Fruit fly (Drosophila melanogaster) whole organism, prepupa: ENCODE data around the gene Pdxk.

ENCODE experiments used
- Blimp-1 ChIP-seq: fragments of 200-800 bp; sonication (Bioruptor generic); optimal IDR thresholded peaks from 3 replicates; lab custom pipeline; 2017; ENCODE audit warnings: missing biosample characterization, missing genetic modification characterization, mild to moderate bottlenecking, moderate library complexity, missing genetic modification reagents
- CG10669 ChIP-seq: fragments of 200-800 bp; sonication (Bioruptor generic); optimal IDR thresholded peaks from 3 replicates; lab custom pipeline; 2018; ENCODE audit warnings: missing biosample characterization, mild to moderate bottlenecking, missing genetic modification characterization, moderate library complexity
- CG11294 ChIP-seq: fragments of 200-800 bp; sonication (Bioruptor generic); IDR thresholded peaks from 2 replicates; pipeline ENCODE4 v1.3.6; 2022; ENCODE audit warnings: missing biosample characterization, missing genetic modification characterization
- CG11762 ChIP-seq: fragments of 200-800 bp; sonication (Bioruptor generic); optimal IDR thresholded peaks from 3 replicates; lab custom pipeline; 2016; ENCODE audit warnings: missing biosample characterization, missing genetic modification characterization; ENCODE audit not compliant: insufficient read depth
- CG15336 ChIP-seq: fragments of 200-800 bp; sonication (Bioruptor generic); IDR thresholded peaks from 2 replicates; pipeline ENCODE4 v1.3.6; 2022; ENCODE audit warnings: missing biosample characterization, missing genetic modification characterization
- CG1621 ChIP-seq: fragments of 200-800 bp; sonication (Bioruptor generic); optimal IDR thresholded peaks from 3 replicates; lab custom pipeline; 2018; ENCODE audit warnings: missing biosample characterization, mild to moderate bottlenecking, missing genetic modification characterization
- CG16779 ChIP-seq: fragments of 200-800 bp; sonication (Bioruptor generic); optimal IDR thresholded peaks from 3 replicates; lab custom pipeline; 2017; ENCODE audit warnings: missing biosample characterization, mild to moderate bottlenecking, missing genetic modification characterization
- CG3032 ChIP-seq: fragments of 200-800 bp; optimal IDR thresholded peaks from 2 replicates; lab custom pipeline; 2019; ENCODE audit warnings: missing biosample characterization, mild to moderate bottlenecking, missing genetic modification characterization, moderate library complexity
- CG31627 ChIP-seq: fragments of 200-800 bp; sonication (Bioruptor generic); optimal IDR thresholded peaks from 3 replicates; lab custom pipeline; 2016; ENCODE audit warnings: missing biosample characterization, missing genetic modification characterization
- CG32006 ChIP-seq: fragments of 200-800 bp; sonication (Bioruptor generic); optimal IDR thresholded peaks from 3 replicates; lab custom pipeline; 2017; ENCODE audit warnings: missing biosample characterization, mild to moderate bottlenecking, missing genetic modification characterization
- CG34406 ChIP-seq: fragments of 200-800 bp; sonication (Bioruptor generic); optimal IDR thresholded peaks from 3 replicates; lab custom pipeline; 2016; ENCODE audit warnings: missing biosample characterization, missing genetic modification characterization
- CG3919 ChIP-seq: fragments of 200-800 bp; sonication (Bioruptor generic); optimal IDR thresholded peaks from 3 replicates; lab custom pipeline; 2016; ENCODE audit warnings: missing biosample characterization, missing genetic modification characterization
- CG6163 ChIP-seq: fragments of 200-800 bp; sonication (Bioruptor generic); IDR thresholded peaks from 3 replicates; pipeline ENCODE4 v1.3.6; 2022; ENCODE audit warnings: missing biosample characterization, missing genetic modification characterization
- CG6276 ChIP-seq: fragments of 200-800 bp; sonication (Bioruptor generic); optimal IDR thresholded peaks from 2 replicates; lab custom pipeline; 2017; ENCODE audit warnings: missing biosample characterization, mild to moderate bottlenecking, missing genetic modification characterization
- CG6854 ChIP-seq: fragments of 200-800 bp; sonication (Bioruptor generic); optimal IDR thresholded peaks from 2 replicates; lab custom pipeline; 2017; ENCODE audit warnings: missing biosample characterization, mild to moderate bottlenecking, missing genetic modification characterization
- CG8119 ChIP-seq: fragments of 200-800 bp; sonication (Bioruptor generic); IDR thresholded peaks from 3 replicates; pipeline ENCODE4 v1.3.6; 2022; ENCODE audit warnings: missing biosample characterization, missing genetic modification characterization
- CG8632 ChIP-seq: fragments of 200-800 bp; sonication (Bioruptor generic); optimal IDR thresholded peaks from 3 replicates; lab custom pipeline; 2016; ENCODE audit warnings: missing biosample characterization, missing genetic modification characterization
- CG9139 ChIP-seq: fragments of 200-800 bp; sonication (Bioruptor generic); optimal IDR thresholded peaks from 3 replicates; lab custom pipeline; 2017; ENCODE audit warnings: missing biosample characterization, mild to moderate bottlenecking, missing genetic modification characterization
- Eip75B ChIP-seq: fragments of 200-800 bp; sonication (Bioruptor generic); optimal IDR thresholded peaks from 3 replicates; lab custom pipeline; 2016; ENCODE audit warnings: missing biosample characterization, missing genetic modification characterization
- Eip78C ChIP-seq: fragments of 200-800 bp; sonication (Bioruptor generic); peaks from one replicate; lab custom pipeline; 2016; ENCODE audit warnings: missing biosample characterization, missing genetic modification characterization
- Eip93F ChIP-seq: fragments of 200-800 bp; sonication (Bioruptor generic); optimal IDR thresholded peaks from 2 replicates; lab custom pipeline; 2016; ENCODE audit warnings: missing biosample characterization, mild to moderate bottlenecking, missing genetic modification characterization
- Ets21C ChIP-seq: fragments of 200-800 bp; sonication (Bioruptor generic); optimal IDR thresholded peaks from 3 replicates; lab custom pipeline; 2016; ENCODE audit warnings: missing biosample characterization, missing genetic modification characterization
- Gug ChIP-seq: fragments of 200-800 bp; sonication (Bioruptor generic); IDR thresholded peaks from 2 replicates; pipeline ENCODE4 v1.3.6; 2022; ENCODE audit warnings: missing biosample characterization, missing genetic modification characterization
- Hr38 ChIP-seq: sonication (Bioruptor generic); optimal IDR thresholded peaks from 2 replicates; lab custom pipeline; 2016; ENCODE audit warnings: missing biosample characterization, missing genetic modification characterization
- Hr39 ChIP-seq: fragments of 200-800 bp; sonication (Bioruptor generic); optimal IDR thresholded peaks from 2 replicates; lab custom pipeline; 2016; ENCODE audit warnings: missing biosample characterization, missing genetic modification characterization
- Hr4 ChIP-seq: fragments of 200-800 bp; sonication (Bioruptor generic); optimal IDR thresholded peaks from 3 replicates; lab custom pipeline; 2016; ENCODE audit warnings: missing biosample characterization, missing genetic modification characterization
- OdsH ChIP-seq: fragments of 200-800 bp; sonication (Bioruptor generic); optimal IDR thresholded peaks from 3 replicates; lab custom pipeline; 2016; ENCODE audit warnings: missing biosample characterization, missing genetic modification characterization
- Sox102F ChIP-seq: fragments of 200-800 bp; sonication (Bioruptor generic); optimal IDR thresholded peaks from 2 replicates; lab custom pipeline; 2016; ENCODE audit warnings: missing biosample characterization, mild to moderate bottlenecking, missing genetic modification characterization
- Sox14 ChIP-seq: fragments of 200-800 bp; sonication (Bioruptor generic); optimal IDR thresholded peaks from 3 replicates; lab custom pipeline; 2016; ENCODE audit warnings: missing biosample characterization, missing genetic modification characterization
- Sox15 ChIP-seq: fragments of 200-800 bp; sonication (Bioruptor generic); optimal IDR thresholded peaks from 3 replicates; lab custom pipeline; 2016; ENCODE audit warnings: missing biosample characterization, missing genetic modification characterization
- achi ChIP-seq: fragments of 200-800 bp; sonication (Bioruptor generic); optimal IDR thresholded peaks from 3 replicates; lab custom pipeline; 2016; ENCODE audit warnings: missing biosample characterization, missing genetic modification characterization
- acj6 ChIP-seq: fragments of 200-800 bp; sonication (Bioruptor generic); optimal IDR thresholded peaks from 3 replicates; lab custom pipeline; 2016; ENCODE audit warnings: missing biosample characterization, missing genetic modification characterization
- cyc ChIP-seq: fragments of 200-800 bp; sonication (Bioruptor generic); optimal IDR thresholded peaks from 3 replicates; lab custom pipeline; 2016; ENCODE audit warnings: missing biosample characterization, missing genetic modification characterization
- eg ChIP-seq: fragments of 200-800 bp; sonication (Bioruptor generic); IDR thresholded peaks from 3 replicates; pipeline ENCODE4 v1.3.6; 2022; ENCODE audit warnings: missing biosample characterization, missing genetic modification characterization
- fd59A ChIP-seq: fragments of 200-800 bp; sonication (Bioruptor generic); optimal IDR thresholded peaks from 2 replicates; lab custom pipeline; 2017; ENCODE audit warnings: missing biosample characterization, mild to moderate bottlenecking, missing genetic modification characterization, missing genetic modification reagents
- fd85E ChIP-seq: fragments of 200-800 bp; sonication (Bioruptor generic); optimal IDR thresholded peaks from 3 replicates; lab custom pipeline; 2016; ENCODE audit warnings: missing biosample characterization, missing genetic modification characterization
- fkh ChIP-seq: fragments of 200-800 bp; sonication (Bioruptor generic); optimal IDR thresholded peaks from 3 replicates; lab custom pipeline; 2017; ENCODE audit warnings: missing biosample characterization, mild to moderate bottlenecking, missing genetic modification characterization, moderate library complexity
- lz ChIP-seq: fragments of 200-800 bp; sonication (Bioruptor generic); optimal IDR thresholded peaks from 3 replicates; lab custom pipeline; 2016; ENCODE audit warnings: missing biosample characterization, missing genetic modification characterization
- pdm3 ChIP-seq: fragments of 200-800 bp; sonication (Bioruptor generic); optimal IDR thresholded peaks from 3 replicates; lab custom pipeline; 2016; ENCODE audit warnings: missing biosample characterization, missing genetic modification characterization
- salr ChIP-seq, 2 experiments: fragments of 200-800 bp; sonication (Bioruptor generic); optimal IDR thresholded peaks; 3 replicates each; lab custom pipeline; 2016 to 2018; ENCODE audit warnings: missing biosample characterization in 2 of 2, missing genetic modification characterization in 2 of 2, mild to moderate bottlenecking in 1 of 2
- spab ChIP-seq: fragments of 200-800 bp; sonication (Bioruptor generic); optimal IDR thresholded peaks from 2 replicates; lab custom pipeline; 2017; ENCODE audit warnings: missing biosample characterization, mild to moderate bottlenecking, missing genetic modification characterization, missing genetic modification reagents
- ss ChIP-seq, 2 experiments: fragments of 200-800 bp; sonication (Bioruptor generic); optimal IDR thresholded peaks; 2 replicates in 1 of 2; 3 replicates in 1 of 2; lab custom pipeline; 2017 to 2018; ENCODE audit warnings: mild to moderate bottlenecking in 2 of 2, missing biosample characterization in 2 of 2, missing genetic modification characterization in 2 of 2, moderate library complexity in 1 of 2
- topi ChIP-seq: fragments of 200-800 bp; sonication (Bioruptor generic); optimal IDR thresholded peaks from 3 replicates; lab custom pipeline; 2016; ENCODE audit warnings: missing biosample characterization, missing genetic modification characterization
- vri ChIP-seq: fragments of 200-800 bp; sonication (Bioruptor generic); optimal IDR thresholded peaks from 3 replicates; lab custom pipeline; 2016; ENCODE audit warnings: missing biosample characterization, mild to moderate bottlenecking, missing genetic modification characterization

Gene Pdxk

DNA sequence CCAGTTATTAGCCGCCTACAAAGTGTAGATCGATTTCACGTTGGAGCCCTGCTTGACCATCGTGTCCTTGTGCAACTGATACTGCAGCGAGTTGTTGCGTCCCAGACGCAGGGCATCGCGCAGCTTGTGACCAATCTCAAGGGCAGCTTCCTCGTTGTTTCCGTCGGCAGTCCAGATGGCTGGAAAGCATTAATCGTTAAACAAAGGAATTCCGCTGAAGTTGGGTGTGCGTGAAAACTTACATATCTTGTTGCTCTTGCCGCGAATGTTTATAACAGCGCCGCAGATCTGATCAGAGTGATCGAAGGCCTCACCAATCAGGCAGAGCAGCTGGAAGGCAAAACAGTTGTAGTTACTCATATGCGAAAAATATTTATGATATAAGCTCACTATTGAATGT lies 39.7 kb downstream of the Pdxk start:
- TF ChIP-seq Sox14 (GFP tag; lab: Kevin White, UChicago): peak; percentile 13
- no peak for TF ChIP-seq acj6 (GFP tag; lab: Kevin White, UChicago)
- no peak for TF ChIP-seq Gug
- TF ChIP-seq CG1621 (tag; lab: Kevin White, UChicago): peak; percentile 55

DNA sequence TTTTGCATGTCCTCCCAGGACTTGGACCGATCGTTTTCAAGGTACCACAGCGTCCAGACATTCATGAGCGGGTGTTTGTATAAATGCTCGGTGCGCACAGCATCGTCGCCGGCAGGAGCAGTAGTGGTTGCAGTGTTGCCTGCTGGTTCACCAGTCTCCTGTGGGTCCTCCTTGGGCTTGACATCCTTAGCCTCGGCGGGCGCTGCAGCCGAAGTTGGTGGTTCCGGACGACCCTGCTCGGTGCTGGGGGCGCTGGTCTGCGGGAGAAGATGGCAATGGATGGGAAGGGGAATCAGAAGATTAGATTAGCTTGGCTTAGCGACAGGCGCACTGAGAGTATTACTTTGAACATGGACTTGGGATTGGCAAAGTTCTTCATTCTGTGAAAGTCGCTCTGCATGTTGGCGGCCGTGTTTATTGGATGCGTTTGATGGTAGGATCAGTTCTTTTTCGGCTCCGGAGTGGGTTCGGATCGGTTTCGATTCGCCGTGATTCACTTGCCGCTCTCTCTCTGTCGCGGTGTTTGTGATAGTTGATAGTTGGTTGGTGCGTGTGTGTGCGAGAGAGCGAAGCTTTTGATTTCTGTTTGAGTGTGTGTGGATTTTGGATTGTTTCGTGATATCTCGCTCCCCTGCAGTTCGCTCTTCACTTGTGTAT lies 40.7 kb downstream of the Pdxk start:
- TF ChIP-seq CG16779 (tag; lab: Kevin White, UChicago): no peak
- TF ChIP-seq CG15336 (GFP tag; lab: Robert Waterston, UW): peak; percentile 43; the same call in 1 of the 2 replicates
- TF ChIP-seq CG1621 (tag; lab: Kevin White, UChicago): peak; percentile 58
- TF ChIP-seq CG6163 (GFP tag; lab: Robert Waterston, UW): 0 out of 3 replicates have a peak, but pooled peaks have one; percentile 24

DNA sequence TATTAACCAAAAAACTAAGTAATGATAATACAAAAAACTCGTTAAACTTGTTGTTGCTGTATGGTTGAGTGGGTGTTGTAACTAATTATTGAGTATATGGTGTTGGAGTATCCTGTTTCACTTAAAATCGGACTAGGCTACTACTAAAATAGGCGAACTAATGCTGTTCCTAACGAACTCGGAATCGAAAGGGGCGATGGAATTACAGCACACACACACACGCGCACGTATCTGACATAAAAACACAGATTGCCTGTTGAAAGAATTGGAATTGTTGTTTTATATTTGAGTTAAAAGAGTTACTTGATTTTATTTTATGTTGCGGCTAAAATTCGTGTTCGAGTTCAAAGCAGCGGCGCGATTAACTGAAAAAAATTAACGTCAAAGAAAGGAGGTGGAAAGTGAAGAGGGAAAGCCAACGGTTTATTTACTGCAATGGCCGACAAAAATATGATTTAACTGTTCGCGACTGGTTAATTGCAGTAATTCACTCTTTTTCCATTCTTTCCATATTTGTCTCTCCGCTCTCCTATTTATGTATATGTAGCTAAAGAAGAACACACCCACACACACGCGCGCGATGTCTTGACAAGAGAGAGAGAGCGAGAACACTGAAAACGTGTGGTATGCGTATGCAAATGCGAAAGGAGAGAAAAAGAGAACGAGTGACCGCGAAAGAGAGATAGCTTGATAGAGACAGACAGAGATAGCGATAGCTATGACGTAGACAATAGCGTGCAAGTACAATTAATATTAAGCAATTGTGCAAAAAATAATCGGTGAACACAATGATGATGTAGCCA lies 41.4 kb downstream of the Pdxk start:
- TF ChIP-seq CG34406 (GFP tag; lab: Kevin White, UChicago): no peak
- TF ChIP-seq CG3032 (tag; lab: Kevin White, UChicago): no peak
- no peak for TF ChIP-seq Sox102F
- no peak for TF ChIP-seq Sox14 (GFP tag; lab: Kevin White, UChicago)
- TF ChIP-seq fd85E (GFP tag; lab: Kevin White, UChicago): no peak
- TF ChIP-seq ss (GFP tag; optimal IDR thresholded peaks at IDR 0.05; lab: Kevin White, UChicago): peak; percentile 44 to 72
- no peak for TF ChIP-seq Hr38 (GFP tag; lab: Kevin White, UChicago)
- peak; percentile 13 for TF ChIP-seq CG9139
- no peak for TF ChIP-seq Gug
- no peak for TF ChIP-seq Blimp-1 (GFP tag; lab: Kevin White, UChicago)
- TF ChIP-seq CG6276 (GFP tag; lab: Kevin White, UChicago): no peak
- TF ChIP-seq CG8632 (GFP tag; lab: Kevin White, UChicago): no peak
- TF ChIP-seq CG11294: no peak
- no peak for TF ChIP-seq Eip78C
- TF ChIP-seq lz (GFP tag; lab: Kevin White, UChicago): no peak
- no peak for TF ChIP-seq Eip75B (GFP tag; lab: Kevin White, UChicago)
- TF ChIP-seq Hr4 (GFP tag; lab: Kevin White, UChicago): no peak
- TF ChIP-seq salr (GFP tag; optimal IDR thresholded peaks at IDR 0.05; lab: Kevin White, UChicago): no peak
- no peak for TF ChIP-seq spab (GFP tag; lab: Kevin White, UChicago)
- peak; percentile 56; the same call in 2 of the 3 replicates for TF ChIP-seq CG6163 (GFP tag; lab: Robert Waterston, UW)
- no peak for TF ChIP-seq CG8119 (GFP tag; lab: Robert Waterston, UW)
- no peak for TF ChIP-seq eg (GFP tag; lab: Robert Waterston, UW)
- no peak for TF ChIP-seq CG10669
- no peak for TF ChIP-seq pdm3 (GFP tag; lab: Kevin White, UChicago)
- peak; percentile 1 for TF ChIP-seq fkh
- TF ChIP-seq CG32006 (GFP tag; lab: Kevin White, UChicago): no peak
- no peak for TF ChIP-seq CG6854 (GFP tag; lab: Kevin White, UChicago)
- no peak for TF ChIP-seq Eip93F (GFP tag; lab: Kevin White, UChicago)
- no peak for TF ChIP-seq acj6 (GFP tag; lab: Kevin White, UChicago)
- TF ChIP-seq CG3919 (GFP tag; lab: Kevin White, UChicago): no peak
- TF ChIP-seq Sox15 (GFP tag; lab: Kevin White, UChicago): no peak
- TF ChIP-seq vri: peak; percentile 67
- no peak for TF ChIP-seq cyc (GFP tag; lab: Kevin White, UChicago)
- TF ChIP-seq Hr39 (GFP tag; lab: Kevin White, UChicago): no peak
- TF ChIP-seq CG16779 (tag; lab: Kevin White, UChicago): peak; percentile 15
- no peak for TF ChIP-seq fd59A
- TF ChIP-seq CG15336 (GFP tag; lab: Robert Waterston, UW): no peak
- peak; percentile 30 for TF ChIP-seq CG1621 (tag; lab: Kevin White, UChicago)
- TF ChIP-seq CG11762: no peak
- no peak for TF ChIP-seq achi
- no peak for TF ChIP-seq OdsH (GFP tag; lab: Kevin White, UChicago)
- no peak for TF ChIP-seq Ets21C (GFP tag; lab: Kevin White, UChicago)
- no peak for TF ChIP-seq topi (GFP tag; lab: Kevin White, UChicago)
- TF ChIP-seq CG31627 (GFP tag; lab: Kevin White, UChicago): no peak
